Fruit fly (Drosophila melanogaster): ENCODE measurements around the gene AOX1.

AOX1 gene

DNA sequence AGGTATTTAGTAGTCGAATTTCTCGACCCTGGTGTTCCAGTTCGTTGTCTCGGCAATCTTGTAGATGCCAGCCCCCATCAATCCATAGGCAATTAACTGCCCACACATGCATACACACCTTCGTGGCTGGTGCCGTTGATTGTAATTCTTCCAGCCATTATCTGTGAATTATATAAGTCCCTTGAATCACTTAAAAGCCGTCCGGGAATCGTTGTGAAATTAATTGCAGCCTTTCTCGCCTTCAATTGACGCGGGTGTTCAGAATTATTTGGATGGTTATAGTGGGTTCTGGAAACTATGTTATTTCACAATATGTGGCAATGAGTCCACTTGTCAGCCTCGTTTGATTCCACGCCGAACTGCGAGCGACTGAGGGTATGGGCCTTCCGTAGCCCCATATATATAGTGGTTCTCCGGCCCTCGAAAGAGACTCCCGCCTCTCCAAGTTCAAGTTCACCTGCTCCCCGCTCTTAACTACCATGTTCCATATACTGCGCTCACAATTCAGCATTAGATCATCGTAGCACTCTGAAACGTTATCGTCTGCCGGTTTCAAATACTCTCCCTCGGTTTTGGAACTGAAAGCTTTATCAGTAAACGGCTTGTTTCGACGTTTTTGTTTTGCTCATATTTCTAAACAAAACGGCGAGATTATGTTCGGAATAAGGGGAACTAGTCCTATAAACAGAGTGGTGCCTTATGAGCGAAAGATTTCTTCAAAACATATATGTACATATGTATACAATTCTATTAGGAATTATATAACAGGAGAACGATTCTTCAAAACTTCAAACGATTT is at the start of gene AOX1:
TSS of gene AOX1 (minus strand) at position 375 of the 799 bp plus-strand sequence.
- no peak for TF ChIP-seq pan (optimal IDR thresholded peaks at IDR 0.05)
- TF ChIP-seq CG8478 (optimal IDR thresholded peaks at IDR 0.05): no peak
- no peak for TF ChIP-seq EcR (GFP tag; optimal IDR thresholded peaks at IDR 0.05)
- no peak for TF ChIP-seq psq (optimal IDR thresholded peaks at IDR 0.05)
- TF ChIP-seq Dll (optimal IDR thresholded peaks at IDR 0.05): no peak
- TF ChIP-seq usp (GFP tag; optimal IDR thresholded peaks at IDR 0.05): no peak

DNA sequence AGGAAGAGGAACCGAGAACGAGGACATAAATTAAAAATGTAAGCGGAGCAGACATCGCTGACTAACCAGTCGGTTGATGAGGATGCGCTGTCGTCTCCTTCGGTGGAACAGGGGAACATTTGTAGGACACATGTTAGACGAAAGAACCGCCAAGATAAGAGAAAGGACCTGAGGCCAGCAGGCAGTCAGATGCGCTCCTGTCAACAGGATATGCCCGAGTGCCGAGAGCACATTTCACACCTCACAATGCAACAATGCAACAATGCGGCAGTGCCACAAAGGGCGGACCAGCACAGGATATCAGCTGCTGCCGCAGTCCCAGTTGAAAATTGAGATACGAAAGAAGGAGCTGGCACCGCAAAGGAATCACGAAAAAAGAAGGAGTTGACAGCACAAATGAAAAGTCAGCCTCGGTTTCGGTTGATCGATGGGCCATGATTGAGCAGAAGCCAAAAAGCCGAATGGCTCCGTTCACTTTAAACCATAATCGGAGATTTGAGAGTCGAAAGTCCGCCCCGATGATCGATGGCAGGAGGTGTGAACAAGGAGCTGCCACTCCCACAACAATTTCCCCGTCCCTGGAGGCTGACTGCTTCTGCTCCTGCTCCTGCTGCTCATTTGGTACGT is 47.5 kb upstream of the AOX1 start:
- TF ChIP-seq psq (optimal IDR thresholded peaks at IDR 0.05) (no peak), CG8478 (optimal IDR thresholded peaks at IDR 0.05) (no peak), EcR (GFP tag; optimal IDR thresholded peaks at IDR 0.05) (no peak), Dll (optimal IDR thresholded peaks at IDR 0.05) (no peak), usp (GFP tag; optimal IDR thresholded peaks at IDR 0.05) (no peak), pan (optimal IDR thresholded peaks at IDR 0.05) (no peak)

DNA sequence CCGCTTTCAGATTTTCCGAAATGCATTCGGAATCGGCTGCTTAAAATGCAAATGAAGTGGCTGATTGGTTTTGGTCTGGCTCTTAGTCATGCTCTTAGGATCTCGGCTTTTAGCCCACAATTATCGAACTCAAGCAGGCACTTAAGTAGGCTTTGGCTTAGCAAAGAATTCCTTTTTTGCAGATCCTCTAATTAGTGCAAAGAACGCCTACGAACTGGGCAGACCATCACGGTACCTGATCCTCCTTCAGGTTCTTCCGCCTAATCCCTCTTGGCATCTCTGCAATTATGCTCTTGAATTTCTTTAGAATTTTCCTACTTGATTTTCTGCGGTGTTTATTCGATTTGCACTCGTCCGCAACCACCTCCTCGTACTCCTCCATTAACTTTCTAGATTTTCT is 46.4 kb upstream of the AOX1 start:
- TF ChIP-seq EcR (GFP tag; optimal IDR thresholded peaks at IDR 0.05): no peak
- no peak for TF ChIP-seq CG8478 (optimal IDR thresholded peaks at IDR 0.05)
- TF ChIP-seq pan (optimal IDR thresholded peaks at IDR 0.05): no peak
- TF ChIP-seq psq (optimal IDR thresholded peaks at IDR 0.05): no peak
- no peak for TF ChIP-seq Dll (optimal IDR thresholded peaks at IDR 0.05)
- TF ChIP-seq usp (GFP tag; optimal IDR thresholded peaks at IDR 0.05): no peak

DNA sequence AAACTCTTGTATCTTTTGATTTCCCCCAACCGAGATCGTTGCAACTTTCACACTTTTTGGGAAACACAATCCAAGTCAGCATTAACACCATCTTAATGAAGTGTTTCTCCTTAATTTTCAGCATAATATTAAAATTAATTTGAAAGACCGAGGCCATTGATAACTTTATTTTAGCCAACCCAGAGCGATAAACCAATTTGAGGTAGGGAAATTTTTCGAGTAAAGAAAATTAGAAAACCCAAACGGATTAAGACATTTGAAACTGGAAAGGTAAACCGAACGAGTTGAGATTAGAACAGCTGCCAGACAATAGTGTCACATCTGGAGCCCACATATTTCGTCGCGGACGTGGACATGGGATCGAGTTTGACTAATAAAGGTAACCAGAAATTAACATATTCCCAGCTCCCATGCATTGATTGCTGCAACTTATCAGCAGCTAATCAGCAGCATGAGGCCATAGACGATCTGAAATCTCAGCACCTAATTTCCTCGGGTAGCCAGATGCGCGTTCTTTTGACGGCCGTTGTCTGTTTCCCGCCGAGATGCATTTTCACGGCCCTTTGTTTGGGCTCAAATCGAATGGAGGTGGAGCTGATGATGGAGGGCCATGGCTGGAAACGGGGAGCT is 45.5 kb upstream of the AOX1 start:
- TF ChIP-seq psq (optimal IDR thresholded peaks at IDR 0.05) (no peak), usp (GFP tag; optimal IDR thresholded peaks at IDR 0.05) (no peak), CG8478 (optimal IDR thresholded peaks at IDR 0.05) (no peak), Dll (optimal IDR thresholded peaks at IDR 0.05) (no peak), EcR (GFP tag; optimal IDR thresholded peaks at IDR 0.05) (no peak), pan (optimal IDR thresholded peaks at IDR 0.05) (no peak)

DNA sequence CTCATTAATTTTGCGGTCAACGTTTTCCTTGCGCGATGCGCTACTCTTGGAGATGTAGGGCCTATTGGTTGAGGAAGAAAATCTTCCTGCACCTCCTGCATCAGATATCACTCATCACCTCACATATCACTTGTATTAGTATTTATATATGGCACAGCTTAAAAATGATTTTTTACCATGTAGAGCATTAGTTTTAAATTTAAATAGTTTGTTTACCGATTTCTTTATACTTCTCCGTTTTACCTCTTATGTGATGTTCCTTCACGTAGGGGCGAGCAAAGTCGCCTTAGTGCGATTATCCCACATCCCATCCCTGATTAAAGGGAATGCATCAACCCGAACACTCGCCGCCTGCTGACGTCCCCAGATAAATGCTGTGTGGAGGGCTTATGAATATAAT is 43.6 kb upstream of the AOX1 start:
- TF ChIP-seq usp (GFP tag; optimal IDR thresholded peaks at IDR 0.05) (no peak), pan (optimal IDR thresholded peaks at IDR 0.05) (no peak), psq (optimal IDR thresholded peaks at IDR 0.05) (no peak), EcR (GFP tag; optimal IDR thresholded peaks at IDR 0.05) (no peak)

DNA sequence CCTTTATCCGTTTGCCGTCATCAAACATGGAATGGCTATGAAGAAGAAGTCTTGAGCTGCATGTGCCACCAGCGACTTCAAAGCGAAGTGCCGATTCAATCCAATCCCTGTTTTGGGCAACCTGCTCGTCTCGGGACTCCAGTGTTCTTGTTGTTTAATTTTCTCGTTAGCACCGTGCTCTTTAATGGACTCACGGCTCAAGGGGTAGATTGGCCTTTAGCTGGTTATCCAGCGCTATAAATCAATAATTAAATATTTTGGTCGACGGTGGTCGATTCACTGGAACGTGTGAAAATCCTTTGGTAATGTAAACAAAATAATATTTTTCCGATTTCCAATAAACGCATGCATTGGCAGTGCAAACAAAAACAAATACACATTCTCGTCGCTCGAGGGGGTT is 42.6 kb upstream of the AOX1 start:
- TF ChIP-seq Dll (optimal IDR thresholded peaks at IDR 0.05) (no peak), usp (GFP tag; optimal IDR thresholded peaks at IDR 0.05) (no peak), EcR (GFP tag; optimal IDR thresholded peaks at IDR 0.05) (no peak), pan (optimal IDR thresholded peaks at IDR 0.05) (no peak), CG8478 (optimal IDR thresholded peaks at IDR 0.05) (no peak), psq (optimal IDR thresholded peaks at IDR 0.05) (no peak)

DNA sequence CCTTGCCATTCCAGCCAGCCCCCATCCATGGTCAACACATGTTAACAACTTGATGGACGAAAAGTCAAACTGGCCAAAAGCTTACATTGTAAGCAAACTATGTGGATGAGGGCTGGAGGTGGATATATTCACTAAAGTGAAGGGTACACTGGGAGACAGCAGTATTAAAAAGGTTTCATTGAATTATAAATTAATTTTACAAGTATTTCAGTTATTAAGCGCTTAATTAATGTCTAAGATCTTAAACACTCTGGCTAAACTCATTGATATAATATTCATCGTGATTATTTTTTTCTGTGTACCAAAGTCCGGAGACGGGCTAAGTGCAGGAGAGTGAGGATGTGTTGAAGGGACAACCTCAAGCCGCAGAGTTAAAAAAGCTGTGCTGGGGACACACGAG is 31.5 kb upstream of the AOX1 start:
- TF ChIP-seq Dll (optimal IDR thresholded peaks at IDR 0.05): no peak
- no peak for TF ChIP-seq usp (GFP tag; optimal IDR thresholded peaks at IDR 0.05)
- no peak for TF ChIP-seq EcR (GFP tag; optimal IDR thresholded peaks at IDR 0.05)
- no peak for TF ChIP-seq pan (optimal IDR thresholded peaks at IDR 0.05)
- no peak for TF ChIP-seq CG8478 (optimal IDR thresholded peaks at IDR 0.05)
- no peak for TF ChIP-seq psq (optimal IDR thresholded peaks at IDR 0.05)

DNA sequence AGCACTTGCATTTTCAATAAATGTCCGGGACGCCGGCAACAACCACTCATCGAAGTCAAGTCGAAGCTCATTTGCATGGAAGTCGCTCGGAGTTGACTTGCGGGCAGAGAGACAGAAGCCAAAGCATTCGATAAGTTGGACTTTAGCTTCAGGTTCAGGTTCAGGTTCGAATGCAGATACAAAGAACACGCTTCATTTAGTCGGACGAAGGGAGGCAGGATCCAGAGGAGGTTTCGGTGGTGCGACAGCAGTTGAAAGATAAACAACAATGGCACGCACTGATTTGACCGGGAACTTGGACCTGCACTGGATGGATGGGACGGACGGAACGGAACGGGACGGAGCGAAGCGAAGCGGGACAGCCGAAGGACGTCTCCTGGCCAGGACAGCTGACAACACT is 30.8 kb upstream of the AOX1 start:
- TF ChIP-seq EcR (GFP tag; optimal IDR thresholded peaks at IDR 0.05) (no peak), usp (GFP tag; optimal IDR thresholded peaks at IDR 0.05) (no peak), pan (optimal IDR thresholded peaks at IDR 0.05) (no peak), Dll (optimal IDR thresholded peaks at IDR 0.05) (no peak), psq (optimal IDR thresholded peaks at IDR 0.05) (no peak), CG8478 (optimal IDR thresholded peaks at IDR 0.05) (no peak)

DNA sequence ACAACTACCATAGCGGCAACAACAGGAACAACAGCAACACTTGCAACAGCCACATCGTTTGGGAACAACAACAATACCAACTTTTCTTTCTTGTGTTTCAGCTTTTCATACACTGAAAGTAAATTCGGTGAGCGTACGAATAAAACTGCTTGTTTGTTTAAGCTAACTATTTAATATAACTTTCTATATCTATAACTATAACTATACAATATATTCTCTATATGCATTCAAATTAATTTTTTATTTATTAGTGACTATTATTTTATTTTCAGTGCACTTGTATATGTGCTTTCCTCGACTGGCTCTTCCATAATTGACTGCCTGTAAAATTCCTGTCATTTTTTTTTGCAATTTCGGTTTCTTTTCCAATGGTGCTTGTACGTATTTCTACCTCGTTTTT is 29.9 kb upstream of the AOX1 start:
- TF ChIP-seq EcR (GFP tag; optimal IDR thresholded peaks at IDR 0.05) (no peak), usp (GFP tag; optimal IDR thresholded peaks at IDR 0.05) (no peak), CG8478 (optimal IDR thresholded peaks at IDR 0.05) (no peak), psq (optimal IDR thresholded peaks at IDR 0.05) (no peak), Dll (optimal IDR thresholded peaks at IDR 0.05) (no peak), pan (optimal IDR thresholded peaks at IDR 0.05) (no peak)

DNA sequence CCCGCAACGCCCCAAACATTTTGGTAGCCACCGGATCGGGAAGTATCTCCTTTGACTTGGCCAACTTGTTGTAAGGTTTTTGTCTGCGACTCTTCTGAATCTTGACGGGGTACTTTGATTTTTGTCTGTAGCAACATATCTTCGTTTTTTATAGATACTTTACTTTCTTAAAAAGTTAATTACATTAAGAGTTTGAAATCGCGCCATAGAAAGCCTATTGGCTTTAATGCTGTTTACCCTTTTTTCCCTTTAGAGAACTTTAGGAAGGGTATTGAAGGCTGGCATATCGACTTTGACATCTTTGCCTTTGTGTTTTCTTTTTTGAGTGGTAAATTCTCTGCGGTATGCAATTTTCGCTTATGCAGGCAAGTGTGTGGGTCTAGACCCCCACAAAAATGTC is 29.2 kb upstream of the AOX1 start:
- TF ChIP-seq pan (optimal IDR thresholded peaks at IDR 0.05) (no peak), Dll (optimal IDR thresholded peaks at IDR 0.05) (no peak), EcR (GFP tag; optimal IDR thresholded peaks at IDR 0.05) (no peak), psq (optimal IDR thresholded peaks at IDR 0.05) (no peak), usp (GFP tag; optimal IDR thresholded peaks at IDR 0.05) (no peak), CG8478 (optimal IDR thresholded peaks at IDR 0.05) (no peak)

DNA sequence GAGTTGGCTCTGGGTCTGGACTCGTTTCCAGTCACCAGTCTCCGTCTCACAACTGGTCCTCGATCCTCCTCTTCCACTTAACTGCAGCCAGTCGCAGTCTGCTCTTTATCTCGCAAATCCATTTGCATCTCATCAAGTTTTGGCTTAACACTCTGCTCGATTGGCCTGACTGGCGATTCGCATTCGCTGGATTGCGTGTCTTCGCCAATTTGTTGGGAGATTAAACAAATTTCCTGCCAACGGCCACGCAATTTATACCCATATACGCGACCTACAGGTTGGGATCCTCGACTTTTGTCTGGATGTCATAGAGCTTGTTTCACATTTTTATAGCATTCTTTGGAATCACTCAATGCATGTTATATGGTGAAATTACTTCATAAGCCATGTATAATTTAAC is 20.2 kb upstream of the AOX1 start:
- TF ChIP-seq pan (optimal IDR thresholded peaks at IDR 0.05) (no peak), Dll (optimal IDR thresholded peaks at IDR 0.05) (no peak), CG8478 (optimal IDR thresholded peaks at IDR 0.05) (no peak), psq (optimal IDR thresholded peaks at IDR 0.05) (no peak), usp (GFP tag; optimal IDR thresholded peaks at IDR 0.05) (no peak), EcR (GFP tag; optimal IDR thresholded peaks at IDR 0.05) (no peak)

DNA sequence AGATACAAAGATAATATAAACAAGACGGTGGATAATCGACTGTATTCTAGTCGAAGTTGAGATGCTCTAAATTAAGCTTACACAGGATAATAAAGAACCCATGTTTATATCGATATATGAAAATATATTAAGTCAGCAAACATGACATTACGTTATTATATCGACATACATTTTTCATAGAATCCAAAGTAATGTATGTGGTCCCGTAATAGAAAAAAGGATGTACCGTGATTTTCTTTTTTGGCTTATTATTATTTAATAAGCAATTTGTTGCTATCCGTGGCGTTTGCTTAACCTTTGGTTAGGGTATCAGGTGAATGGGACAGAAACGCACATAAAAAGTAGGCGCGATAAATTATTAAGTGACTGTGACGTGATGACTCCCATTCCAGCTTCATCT is 19.4 kb upstream of the AOX1 start:
- TF ChIP-seq usp (GFP tag; optimal IDR thresholded peaks at IDR 0.05): no peak
- no peak for TF ChIP-seq Dll (optimal IDR thresholded peaks at IDR 0.05)
- TF ChIP-seq psq (optimal IDR thresholded peaks at IDR 0.05): no peak
- TF ChIP-seq EcR (GFP tag; optimal IDR thresholded peaks at IDR 0.05): no peak
- TF ChIP-seq pan (optimal IDR thresholded peaks at IDR 0.05): no peak
- no peak for TF ChIP-seq CG8478 (optimal IDR thresholded peaks at IDR 0.05)
